Fruit fly (Drosophila melanogaster) whole organism, embryonic: Measurements from ENCODE around the gene SP555.

ENCODE experiments used
- Adf1 ChIP-seq: fragments of 200-800 bp; sonication (Bioruptor generic); IDR thresholded peaks from 2 replicates; pipeline ENCODE4 v1.3.6; 2022; ENCODE audit warnings: missing biosample characterization, missing genetic modification characterization
- Antp ChIP-seq: fragments of 200-800 bp; sonication (Bioruptor generic); optimal IDR thresholded peaks from 3 replicates; lab custom pipeline; 2016; ENCODE audit warnings: missing biosample characterization, missing genetic modification characterization
- B-H2 ChIP-seq: fragments of 200-800 bp; sonication (Bioruptor generic); optimal IDR thresholded peaks from 2 replicates; lab custom pipeline; 2018; ENCODE audit warnings: missing biosample characterization, mild to moderate bottlenecking, missing genetic modification characterization
- Blimp-1 ChIP-seq: fragments of 200-800 bp; sonication (Bioruptor generic); optimal IDR thresholded peaks from 3 replicates; lab custom pipeline; 2018; ENCODE audit warnings: missing biosample characterization, missing genetic modification characterization, mild to moderate bottlenecking, moderate library complexity, missing genetic modification reagents
- CG10147 ChIP-seq: fragments of 200-800 bp; sonication (Bioruptor generic); optimal IDR thresholded peaks from 2 replicates; lab custom pipeline; 2019; ENCODE audit warnings: missing biosample characterization, mild to moderate bottlenecking, missing genetic modification characterization, moderate library complexity
- CG10543 ChIP-seq: fragments of 200-800 bp; sonication (Bioruptor generic); optimal IDR thresholded peaks from 3 replicates; lab custom pipeline; 2017; ENCODE audit warnings: missing biosample characterization, mild to moderate bottlenecking, missing genetic modification characterization, moderate library complexity
- CG11093 ChIP-seq: fragments of 200-800 bp; sonication (Bioruptor generic); IDR thresholded peaks from 3 replicates; pipeline ENCODE4 v1.3.6; 2022; ENCODE audit warnings: missing biosample characterization, missing genetic modification characterization
- CG11560 ChIP-seq: fragments of 200-800 bp; sonication (Bioruptor generic); IDR thresholded peaks from 3 replicates; pipeline ENCODE4 v1.3.6; 2022; ENCODE audit warnings: missing biosample characterization, missing genetic modification characterization
- CG14710 ChIP-seq: fragments of 200-800 bp; sonication (Bioruptor generic); optimal IDR thresholded peaks from 3 replicates; lab custom pipeline; 2019; ENCODE audit warnings: missing biosample characterization, mild to moderate bottlenecking, missing genetic modification characterization, moderate library complexity
- CG1529 ChIP-seq: fragments of 200-800 bp; sonication (Bioruptor generic); optimal IDR thresholded peaks from 3 replicates; lab custom pipeline; 2018; ENCODE audit warnings: missing biosample characterization, missing genetic modification characterization
- CG15514 ChIP-seq: fragments of 200-800 bp; sonication (Bioruptor generic); optimal IDR thresholded peaks from 3 replicates; lab custom pipeline; 2017; ENCODE audit warnings: missing biosample characterization, missing genetic modification characterization, mild to moderate bottlenecking, moderate library complexity, missing genetic modification reagents
- CG16813 ChIP-seq: fragments of 200-800 bp; sonication (Bioruptor generic); IDR thresholded peaks from 3 replicates; pipeline ENCODE4 v1.3.6; 2022; ENCODE audit warnings: missing biosample characterization, missing genetic modification characterization; ENCODE audit not compliant: partially characterized antibody
- CG18011 ChIP-seq: fragments of 200-800 bp; sonication (Bioruptor generic); optimal IDR thresholded peaks from 2 replicates; lab custom pipeline; 2017; ENCODE audit warnings: missing biosample characterization, missing genetic modification characterization, mild to moderate bottlenecking, moderate library complexity, missing genotype
- CG18619 ChIP-seq: fragments of 200-800 bp; sonication (Bioruptor generic); optimal IDR thresholded peaks from 3 replicates; lab custom pipeline; 2017; ENCODE audit warnings: missing biosample characterization, mild to moderate bottlenecking, missing genetic modification characterization
- CG2712 ChIP-seq: fragments of 200-800 bp; optimal IDR thresholded peaks from 3 replicates; lab custom pipeline; 2019; ENCODE audit warnings: missing biosample characterization, mild to moderate bottlenecking, missing genetic modification characterization, moderate library complexity
- CG30431 ChIP-seq: fragments of 200-800 bp; sonication (Bioruptor generic); optimal IDR thresholded peaks from 2 replicates; lab custom pipeline; 2017; ENCODE audit warnings: missing biosample characterization, missing genetic modification characterization
- CG31388 ChIP-seq: fragments of 200-800 bp; sonication (Bioruptor generic); optimal IDR thresholded peaks from 2 replicates; lab custom pipeline; 2016; ENCODE audit warnings: missing biosample characterization, missing genetic modification characterization
- CG33557 ChIP-seq: fragments of 200-800 bp; sonication (Bioruptor generic); optimal IDR thresholded peaks from 2 replicates; lab custom pipeline; 2019; ENCODE audit warnings: missing biosample characterization, mild to moderate bottlenecking, missing genetic modification characterization, moderate library complexity
- CG8924 ChIP-seq: fragments of 200-800 bp; optimal IDR thresholded peaks from 3 replicates; lab custom pipeline; 2019; ENCODE audit warnings: missing biosample characterization, mild to moderate bottlenecking, missing genetic modification characterization, moderate library complexity
- CG8944 ChIP-seq: fragments of 200-800 bp; sonication (Bioruptor generic); optimal IDR thresholded peaks from 3 replicates; lab custom pipeline; 2016; ENCODE audit warnings: missing biosample characterization, missing genetic modification characterization
- CTCF ChIP-seq: fragments of 200-800 bp; sonication (Bioruptor generic); optimal IDR thresholded peaks from 2 replicates; lab custom pipeline; 2017; ENCODE audit warnings: missing biosample characterization, mild to moderate bottlenecking, missing genetic modification characterization, moderate library complexity
- CkIIα-i1 ChIP-seq: fragments of 200-800 bp; sonication (Bioruptor generic); IDR thresholded peaks from 2 replicates; pipeline ENCODE4 v1.3.6; 2022; ENCODE audit warnings: missing biosample characterization, missing genetic modification characterization
- Ets65A ChIP-seq: fragments of 200-800 bp; sonication (Bioruptor generic); peaks from one replicate; lab custom pipeline; 2016; ENCODE audit warnings: missing biosample characterization, missing genetic modification characterization
- GATAe ChIP-seq: fragments of 200-800 bp; sonication (Bioruptor generic); conservative IDR thresholded peaks from 2 replicates; pipeline ENCODE4 v1.3.6; 2022; ENCODE audit warnings: missing biosample characterization, missing genetic modification characterization
- H2.0 ChIP-seq: fragments of 200-800 bp; sonication (Bioruptor generic); IDR thresholded peaks from 2 replicates; pipeline ENCODE4 v1.3.6; 2022; ENCODE audit warnings: missing biosample characterization, missing genetic modification characterization
- HmgD ChIP-seq: fragments of 200-800 bp; sonication (Bioruptor generic); optimal IDR thresholded peaks from 3 replicates; lab custom pipeline; 2016; ENCODE audit warnings: missing biosample characterization, missing genetic modification characterization
- HmgZ ChIP-seq: fragments of 200-800 bp; sonication (Bioruptor generic); optimal IDR thresholded peaks from 2 replicates; lab custom pipeline; 2018; ENCODE audit warnings: missing biosample characterization, mild to moderate bottlenecking, missing genetic modification characterization
- Mes4 ChIP-seq: fragments of 200-800 bp; sonication (Bioruptor generic); optimal IDR thresholded peaks from 2 replicates; lab custom pipeline; 2016; ENCODE audit warnings: missing biosample characterization, missing genetic modification characterization
- Neu2 ChIP-seq: fragments of 200-800 bp; sonication (Bioruptor generic); optimal IDR thresholded peaks from 3 replicates; lab custom pipeline; 2016; ENCODE audit warnings: missing biosample characterization, missing genetic modification characterization, borderline replicate concordance
- Nf-YA ChIP-seq: fragments of 200-800 bp; sonication (Bioruptor generic); IDR thresholded peaks from 2 replicates; pipeline ENCODE4 v1.3.6; 2022; ENCODE audit warnings: missing biosample characterization, missing genetic modification characterization
- Pdp1 ChIP-seq, 2 experiments: fragments of 200-800 bp; sonication (Bioruptor generic); optimal IDR thresholded peaks; 3 replicates each; lab custom pipeline; 2016; ENCODE audit warnings: missing biosample characterization in 2 of 2, missing genetic modification characterization in 2 of 2, mild to moderate bottlenecking in 1 of 2, moderate library complexity in 1 of 2
- Side ChIP-seq: fragments of 200-800 bp; sonication (Bioruptor generic); optimal IDR thresholded peaks from 2 replicates; lab custom pipeline; 2016; ENCODE audit warnings: missing biosample characterization, missing genetic modification characterization
- bowl ChIP-seq: fragments of 200-800 bp; sonication (Bioruptor generic); IDR thresholded peaks from 2 replicates; pipeline ENCODE4 v1.3.6; 2022; ENCODE audit warnings: missing biosample characterization, missing genetic modification characterization
- chinmo ChIP-seq: fragments of 200-800 bp; sonication (Bioruptor generic); IDR thresholded peaks from 4 replicates; pipeline ENCODE4 v1.3.6; 2022; ENCODE audit warnings: missing biosample characterization, missing genetic modification characterization; ENCODE audit not compliant: partially characterized antibody
- disco-r ChIP-seq: fragments of 200-800 bp; sonication (Bioruptor generic); optimal IDR thresholded peaks from 2 replicates; lab custom pipeline; 2016; ENCODE audit warnings: missing biosample characterization, missing genetic modification characterization
- ewg ChIP-seq: fragments of 200-800 bp; sonication (Bioruptor generic); optimal IDR thresholded peaks from 3 replicates; lab custom pipeline; 2017; ENCODE audit warnings: mild to moderate bottlenecking, missing biosample characterization, missing genetic modification reagents, missing genetic modification characterization
- exex ChIP-seq: fragments of 200-800 bp; sonication (Bioruptor generic); optimal IDR thresholded peaks from 4 replicates; lab custom pipeline; 2018; ENCODE audit warnings: missing biosample characterization, mild to moderate bottlenecking, missing genetic modification characterization, moderate library complexity
- gem ChIP-seq: fragments of 200-800 bp; sonication (Bioruptor generic); optimal IDR thresholded peaks from 2 replicates; lab custom pipeline; 2019; ENCODE audit warnings: missing biosample characterization, mild to moderate bottlenecking, missing genetic modification characterization, moderate library complexity
- gt ChIP-seq: fragments of 200-800 bp; sonication (Bioruptor generic); IDR thresholded peaks from 2 replicates; pipeline ENCODE4 v1.3.6; 2022; ENCODE audit warnings: missing biosample characterization, missing genetic modification characterization
- kay ChIP-seq: fragments of 200-800 bp; sonication (Bioruptor generic); optimal IDR thresholded peaks from 2 replicates; lab custom pipeline; 2016; ENCODE audit warnings: missing biosample characterization, missing genetic modification characterization
- kni ChIP-seq: fragments of 200-800 bp; sonication (Bioruptor generic); optimal IDR thresholded peaks from 3 replicates; lab custom pipeline; 2017; ENCODE audit warnings: mild to moderate bottlenecking, missing biosample characterization, missing genetic modification reagents, missing genetic modification characterization
- mirr ChIP-seq: fragments of 200-800 bp; sonication (Bioruptor generic); optimal IDR thresholded peaks from 3 replicates; lab custom pipeline; 2018; ENCODE audit warnings: missing biosample characterization, mild to moderate bottlenecking, missing genetic modification characterization
- prd ChIP-seq, 3 experiments: fragments of >200 bp in 2 of 3; fragments of 200-800 bp in 1 of 3; sonication (Bioruptor generic) in 1 of 3; optimal IDR thresholded peaks in 2 of 3; IDR thresholded peaks in 1 of 3; 2 replicates in 2 of 3; 3 replicates in 1 of 3; pipeline versions ENCODE4 v1.3.6 to Lab custom; 2017 to 2022; ENCODE audit warnings: missing biosample characterization in 1 of 3, missing genetic modification characterization in 1 of 3
- pzg ChIP-seq: fragments of 200-800 bp; sonication (Bioruptor generic); optimal IDR thresholded peaks from 3 replicates; lab custom pipeline; 2018; ENCODE audit warnings: missing biosample characterization, mild to moderate bottlenecking, missing genetic modification characterization, moderate library complexity
- ro ChIP-seq: fragments of 200-800 bp; sonication (Bioruptor generic); IDR thresholded peaks from 2 replicates; pipeline ENCODE4 v1.3.6; 2022; ENCODE audit warnings: missing biosample characterization, missing genetic modification characterization
- sima ChIP-seq: fragments of 200-800 bp; sonication (Bioruptor generic); optimal IDR thresholded peaks from 2 replicates; lab custom pipeline; 2016; ENCODE audit warnings: missing biosample characterization, missing genetic modification characterization
- sna ChIP-seq: fragments of 200-800 bp; sonication (Bioruptor generic); IDR thresholded peaks from 2 replicates; pipeline ENCODE4 v1.3.6; 2022; ENCODE audit warnings: missing biosample characterization, missing genetic modification characterization; ENCODE audit not compliant: partially characterized antibody
- tna ChIP-seq: fragments of 200-800 bp; sonication (Bioruptor generic); IDR thresholded peaks from 2 replicates; pipeline ENCODE4 v1.3.6; 2022; ENCODE audit warnings: missing biosample characterization, missing genetic modification characterization; ENCODE audit not compliant: partially characterized antibody
- z ChIP-seq: fragments of 200-800 bp; sonication (Bioruptor generic); IDR thresholded peaks from 3 replicates; pipeline ENCODE4 v1.3.6; 2022; ENCODE audit warnings: missing biosample characterization, missing genetic modification characterization

Gene SP555

DNA sequence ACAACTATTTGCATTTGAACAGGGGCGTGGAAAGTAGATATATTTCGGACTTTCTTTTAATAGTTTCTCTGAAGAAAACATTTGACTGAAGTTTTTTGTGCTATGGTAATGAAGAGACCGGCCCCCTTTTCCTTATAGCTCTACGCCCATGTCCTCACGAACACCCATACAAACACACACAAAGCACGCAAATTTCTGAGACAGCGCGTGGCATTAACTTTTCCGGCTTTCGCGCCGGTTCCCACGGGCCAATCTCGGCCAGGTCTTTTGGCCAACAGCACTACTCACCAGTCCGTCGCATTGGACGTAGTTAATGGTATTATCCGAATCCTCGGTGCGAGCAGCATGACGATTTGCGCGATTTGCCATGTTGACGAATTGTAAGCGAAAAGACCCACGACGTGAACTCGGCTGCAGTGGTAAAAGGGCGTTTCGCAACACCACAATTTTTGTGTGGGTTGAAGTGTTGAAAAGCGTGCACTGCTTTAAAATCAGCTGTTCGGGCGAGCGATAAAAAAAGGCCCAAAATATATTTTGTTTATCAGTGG, 14.9 kb downstream of the SP555 start, which contains the start of gene senju (continued):
- TF ChIP-seq bowl (peak; percentile 49), CG11560 (no peak), gt (GFP tag; lab: Robert Waterston, UW) (no peak), Ets65A (GFP tag; lab: Kevin White, UChicago) (peak; percentile 96), CG31388 (peak; percentile 4), Mes4 (GFP tag; lab: Kevin White, UChicago) (peak; percentile 70), gem (tag; lab: Kevin White, UChicago) (peak; percentile 91), Side (GFP tag; lab: Kevin White, UChicago) (peak; percentile 91), kay (GFP tag; lab: Kevin White, UChicago) (peak; percentile 70), Antp (GFP tag; lab: Kevin White, UChicago) (peak; percentile 90), CG18619 (GFP tag; lab: Kevin White, UChicago) (peak; percentile 87), CG8944 (GFP tag; lab: Kevin White, UChicago) (peak; percentile 93), CG33557 (GFP tag; lab: Kevin White, UChicago) (peak; percentile 72), CG14710 (peak; percentile 69), CG16813 (GFP tag; lab: Robert Waterston, UW) (peak; percentile 39; the same call in 1 of the 3 replicates), CG30431 (GFP tag; lab: Kevin White, UChicago) (peak; percentile 72), kni (GFP tag; lab: Kevin White, UChicago) (peak; percentile 81), CG1529 (GFP tag; lab: Kevin White, UChicago) (peak; percentile 72), prd (optimal IDR thresholded peaks at IDR 0.05; lab: Kevin White, UChicago) (no peak), prd (GFP tag; IDR thresholded peaks at IDR 0.05; lab: Robert Waterston, UW) (peak; percentile 84), B-H2 (GFP tag; lab: Kevin White, UChicago) (peak; percentile 88), Adf1 (peak; percentile 62), ro (GFP tag; lab: Robert Waterston, UW) (peak; percentile 43; the same call in 1 of the 2 replicates), mirr (GFP tag; lab: Kevin White, UChicago) (peak; percentile 84), Nf-YA (GFP tag; lab: Robert Waterston, UW) (peak; percentile 39; the same call in 1 of the 2 replicates), Blimp-1 (GFP tag; lab: Kevin White, UChicago) (peak; percentile 71), H2.0 (GFP tag; lab: Robert Waterston, UW) (peak; percentile 70), chinmo (GFP tag; lab: Robert Waterston, UW) (peak; percentile 89), GATAe (GFP tag; lab: Robert Waterston, UW) (no peak; the same call in 1 of the 2 replicates), CG18011 (GFP tag; lab: Kevin White, UChicago) (peak; percentile 86), CG10543 (GFP tag; lab: Kevin White, UChicago) (peak; percentile 88), Pdp1 (GFP tag; optimal IDR thresholded peaks at IDR 0.05; lab: Kevin White, UChicago) (peak; percentile 79 to 80), sima (GFP tag; lab: Kevin White, UChicago) (peak; percentile 53), Neu2 (GFP tag; lab: Kevin White, UChicago) (no peak), pzg (GFP tag; lab: Kevin White, UChicago) (peak; percentile 95), exex (peak; percentile 39), z (GFP tag; lab: Robert Waterston, UW) (0 out of 3 replicates have a peak, but pooled peaks have one; percentile 33), disco-r (peak; percentile 64), CG15514 (GFP tag; lab: Kevin White, UChicago) (peak; percentile 88), CG11093 (GFP tag; lab: Robert Waterston, UW) (peak; percentile 61; the same call in 2 of the 3 replicates), CTCF (GFP tag; lab: Kevin White, UChicago) (peak; percentile 55), HmgD (GFP tag; lab: Kevin White, UChicago) (peak; percentile 87), CG2712 (peak; percentile 76), tna (no peak), CG8924 (peak; percentile 82), sna (GFP tag; lab: Robert Waterston, UW) (no peak), CG10147 (GFP tag; lab: Kevin White, UChicago) (peak; percentile 64), HmgZ (tag; lab: Kevin White, UChicago) (peak; percentile 88), ewg (GFP tag; lab: Kevin White, UChicago) (peak; percentile 63), CkIIα-i1 (GFP tag; lab: Robert Waterston, UW) (no peak)
